Worm (Caenorhabditis elegans): ENCODE measurements around the gene sri-38.

ce11 chrII:2585493-2585892 is 25.2 kb upstream of the sri-38 start, which contains the start of gene sri-36:
- TF ChIP-seq T23F11.4 (GFP tag; optimal IDR thresholded peaks at IDR 0.05) (no peak), nhr-11 (tag; optimal IDR thresholded peaks at IDR 0.05) (no peak), mec-3 (tag; optimal IDR thresholded peaks at IDR 0.05; ENCODE audit: borderline replicate concordance) (no peak), che-1 (tag; optimal IDR thresholded peaks at IDR 0.05) (no peak), unc-86 (tag; optimal IDR thresholded peaks at IDR 0.05) (no peak), pha-4 (tag; optimal IDR thresholded peaks at IDR 0.05) (no peak), K09A11.1 (tag; optimal IDR thresholded peaks at IDR 0.05; ENCODE audit: insufficient read depth) (no peak), F13H6.1 (tag; optimal IDR thresholded peaks at IDR 0.05) (no peak), pros-1 (tag; optimal IDR thresholded peaks at IDR 0.05) (no peak)
